Fruit fly (Drosophila melanogaster): ENCODE data around the gene wac.
A peak's percentile ranks its signal among the peaks of the same experiment; 100 is the strongest.

Gene wac

DNA sequence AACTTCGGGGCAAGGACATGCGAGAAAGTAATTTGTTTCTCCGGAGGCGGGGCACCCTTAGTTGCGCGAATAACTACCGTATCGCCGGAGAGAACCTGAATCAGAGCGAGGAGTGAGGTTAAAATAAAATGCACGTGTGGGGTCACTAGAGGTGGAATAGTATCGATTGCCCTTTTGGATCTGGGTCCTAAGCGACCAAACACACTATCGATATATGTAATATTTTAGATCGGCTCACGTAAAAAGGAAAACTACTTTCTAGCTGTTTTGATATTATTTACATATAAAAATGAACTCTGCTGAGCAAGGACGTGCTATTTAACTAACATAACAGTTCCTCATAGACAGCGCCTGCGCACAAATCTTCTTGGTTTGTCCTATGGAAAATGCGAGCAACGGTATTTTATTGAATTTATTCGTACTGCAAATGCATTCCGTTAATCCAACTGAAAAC, 4.8 kb downstream of the wac start (continued):
- no peak for TF ChIP-seq tio (GFP tag; optimal IDR thresholded peaks at IDR 0.05)
- peak; percentile 28; the same call in 1 of the 2 replicates for TF ChIP-seq E2f2 (GFP tag; IDR thresholded peaks at IDR 0.05)
- peak; percentile 43; the same call in 1 of the 2 replicates for TF ChIP-seq Rfx (GFP tag; IDR thresholded peaks at IDR 0.05)
- peak; percentile 58; the same call in 2 of the 3 replicates for TF ChIP-seq hb (GFP tag; IDR thresholded peaks at IDR 0.05; ENCODE audit: partially characterized antibody)
- no peak for TF ChIP-seq nau (GFP tag; optimal IDR thresholded peaks at IDR 0.05)
- no peak for TF ChIP-seq Elba2 (GFP tag; optimal IDR thresholded peaks at IDR 0.05)
- TF ChIP-seq row (GFP tag; IDR thresholded peaks at IDR 0.05) = no peak; the same call in 2 of the 3 replicates
- TF ChIP-seq her (GFP tag; optimal IDR thresholded peaks at IDR 0.05) = no peak
- no peak for TF ChIP-seq CG4360 (GFP tag; IDR thresholded peaks at IDR 0.05)
- no peak for TF ChIP-seq scrt (GFP tag; optimal IDR thresholded peaks at IDR 0.05)
- TF ChIP-seq CG9817 (tag; optimal IDR thresholded peaks at IDR 0.05) = no peak
- TF ChIP-seq Hand (GFP tag; optimal IDR thresholded peaks at IDR 0.05) = no peak
- TF ChIP-seq CG10366 (GFP tag; IDR thresholded peaks at IDR 0.05) = no peak
- no peak for TF ChIP-seq Dip2 (GFP tag; IDR thresholded peaks at IDR 0.05)
- TF ChIP-seq CG4707 (GFP tag; optimal IDR thresholded peaks at IDR 0.05) = no peak
- TF ChIP-seq tll (GFP tag; optimal IDR thresholded peaks at IDR 0.05) = no peak
- TF ChIP-seq sob (GFP tag; IDR thresholded peaks at IDR 0.05) = no peak
- no peak for TF ChIP-seq CG12236 (GFP tag; optimal IDR thresholded peaks at IDR 0.05)
- no peak for TF ChIP-seq HmgD (GFP tag; optimal IDR thresholded peaks at IDR 0.05)
- no peak for TF ChIP-seq grn (GFP tag; optimal IDR thresholded peaks at IDR 0.05)
- no peak for TF ChIP-seq disco-r (GFP tag; optimal IDR thresholded peaks at IDR 0.05)
- no peak for TF ChIP-seq CG13624 (GFP tag; optimal IDR thresholded peaks at IDR 0.05)
- peak; percentile 54 for TF ChIP-seq CG13894 (tag; optimal IDR thresholded peaks at IDR 0.05)
- TF ChIP-seq D19A (tag; optimal IDR thresholded peaks at IDR 0.05) = no peak
- TF ChIP-seq Spps (tag; optimal IDR thresholded peaks at IDR 0.05) = no peak
- no peak for TF ChIP-seq Lim3 (GFP tag; IDR thresholded peaks at IDR 0.05)
- TF ChIP-seq Bteb2 (GFP tag; optimal IDR thresholded peaks at IDR 0.05) = no peak
- no peak for TF ChIP-seq CG13424 (tag; optimal IDR thresholded peaks at IDR 0.05)
- TF ChIP-seq CG8388 (GFP tag; optimal IDR thresholded peaks at IDR 0.05) = no peak
- TF ChIP-seq sd (tag; optimal IDR thresholded peaks at IDR 0.05) = peak; percentile 24
- no peak for TF ChIP-seq CG32772 (GFP tag; IDR thresholded peaks at IDR 0.05)
- no peak for TF ChIP-seq CG16779 (GFP tag; IDR thresholded peaks at IDR 0.05)
- no peak for TF ChIP-seq Hmr (GFP tag; optimal IDR thresholded peaks at IDR 0.05)
- TF ChIP-seq Poxn (GFP tag; IDR thresholded peaks at IDR 0.05) = no peak
- TF ChIP-seq CG11560 (tag; IDR thresholded peaks at IDR 0.05) = no peak
- no peak for TF ChIP-seq Fer3 (tag; optimal IDR thresholded peaks at IDR 0.05)
- peak; percentile 96 for TF ChIP-seq bigmax (GFP tag; optimal IDR thresholded peaks at IDR 0.05)
- no peak for TF ChIP-seq Dek (tag; optimal IDR thresholded peaks at IDR 0.05)
- peak; percentile 89 for TF ChIP-seq CG6791 (GFP tag; IDR thresholded peaks at IDR 0.05; ENCODE audit: partially characterized antibody)
- no peak for TF ChIP-seq CG7271 (tag; optimal IDR thresholded peaks at IDR 0.05)
- no peak for TF ChIP-seq CG10565 (GFP tag; optimal IDR thresholded peaks at IDR 0.05)
- no peak for TF ChIP-seq CG3726 (GFP tag; IDR thresholded peaks at IDR 0.05)
- no peak for TF ChIP-seq dmrt99B (tag; optimal IDR thresholded peaks at IDR 0.05)
- TF ChIP-seq Dll (GFP tag; IDR thresholded peaks at IDR 0.05; ENCODE audit: partially characterized antibody) = peak; percentile 85
- TF ChIP-seq fd102C (GFP tag; optimal IDR thresholded peaks at IDR 0.05) = no peak
- no peak for TF ChIP-seq CG3163 (GFP tag; optimal IDR thresholded peaks at IDR 0.05)
- TF ChIP-seq ci (GFP tag; IDR thresholded peaks at IDR 0.05) = no peak
- TF ChIP-seq bowl (GFP tag; IDR thresholded peaks at IDR 0.05) = no peak
- TF ChIP-seq CG1024 (GFP tag; IDR thresholded peaks at IDR 0.05) = no peak
- TF ChIP-seq Dad (GFP tag; optimal IDR thresholded peaks at IDR 0.05) = no peak
- peak; percentile 84 for TF ChIP-seq knrl (GFP tag; IDR thresholded peaks at IDR 0.05; ENCODE audit: partially characterized antibody)

All from whole organism, embryonic.